Fruit fly (Drosophila melanogaster): Measurements from ENCODE around the gene CG14963.
A peak's percentile ranks its signal among the peaks of the same experiment; 100 is the strongest.

The CG14963 gene

DNA sequence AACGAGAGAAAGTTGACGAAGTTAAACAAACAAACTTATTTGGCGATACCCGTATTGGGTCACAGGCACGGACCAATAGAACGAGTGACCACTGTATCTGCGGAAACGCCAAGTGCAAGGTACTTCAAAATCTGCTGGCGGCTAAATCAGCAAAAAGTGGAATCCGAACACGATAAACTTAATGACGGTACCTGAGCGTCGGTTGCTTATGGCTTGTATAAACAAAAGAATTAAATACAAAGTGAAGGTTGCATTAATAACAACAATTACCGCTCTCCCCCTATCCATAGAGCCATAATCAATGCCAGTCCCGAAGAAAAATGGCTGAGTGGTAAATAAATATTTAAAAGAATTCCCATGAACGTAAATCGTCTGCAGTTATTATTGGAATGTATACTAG is 47.8 kb downstream of the CG14963 start:
- TF ChIP-seq ATbp (GFP tag; optimal IDR thresholded peaks at IDR 0.05) (no peak), Med (GFP tag) (peak; percentile 66), grau (tag; optimal IDR thresholded peaks at IDR 0.05) (peak; percentile 45), Oaz (GFP tag; IDR thresholded peaks at IDR 0.05) (0 out of 2 replicates have a peak, but pooled peaks have one; percentile 16)

DNA sequence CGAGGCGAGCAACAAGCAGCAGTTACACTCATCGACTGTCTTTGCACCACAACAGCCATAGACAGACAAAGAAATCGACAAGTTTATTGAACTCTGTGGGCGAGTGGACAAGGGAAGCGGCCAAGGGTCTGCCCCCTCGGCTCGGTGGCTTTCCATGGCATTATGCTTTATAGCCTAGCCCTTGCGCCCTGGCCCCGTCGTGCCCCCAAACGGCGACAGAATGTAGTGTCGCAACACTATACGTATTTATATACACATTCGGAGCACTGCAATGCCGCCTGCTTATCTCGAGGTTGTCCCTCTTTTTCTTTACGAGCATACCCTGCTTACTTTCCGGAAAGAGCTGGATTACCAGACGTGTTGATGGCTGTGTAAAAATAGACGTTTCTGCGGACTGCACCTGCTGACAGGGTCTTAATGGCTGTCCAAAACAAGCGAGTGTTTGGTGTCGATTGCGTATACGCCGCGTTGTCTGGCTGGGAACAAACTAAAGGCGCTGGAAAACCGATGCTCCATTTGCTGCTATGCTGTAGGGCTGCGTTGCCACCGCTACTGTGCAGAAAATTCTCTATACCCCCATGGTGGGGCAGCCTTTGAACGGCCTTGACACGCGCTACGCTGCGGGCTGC is 49.5 kb downstream of the CG14963 start:
- TF ChIP-seq H2.0 (GFP tag; IDR thresholded peaks at IDR 0.05) (no peak), zen2 (GFP tag; IDR thresholded peaks at IDR 0.05; ENCODE audit: partially characterized antibody) (no peak), insv (GFP tag; optimal IDR thresholded peaks at IDR 0.05) (no peak), CG12071 (GFP tag; optimal IDR thresholded peaks at IDR 0.05) (no peak), nom (GFP tag; optimal IDR thresholded peaks at IDR 0.05) (no peak), hb (GFP tag; IDR thresholded peaks at IDR 0.05; ENCODE audit: partially characterized antibody) (no peak), CG7745 (tag; optimal IDR thresholded peaks at IDR 0.05) (no peak), CG3065 (GFP tag; optimal IDR thresholded peaks at IDR 0.05) (no peak), HmgD (GFP tag; optimal IDR thresholded peaks at IDR 0.05) (no peak), ara (GFP tag; IDR thresholded peaks at IDR 0.05) (0 out of 2 replicates have a peak, but pooled peaks have one; percentile 8), az2 (GFP tag; optimal IDR thresholded peaks at IDR 0.05) (no peak), CG13624 (GFP tag; optimal IDR thresholded peaks at IDR 0.05) (no peak), CG10321 (GFP tag; IDR thresholded peaks at IDR 0.05) (no peak), corto (GFP tag; optimal IDR thresholded peaks at IDR 0.05) (no peak), Fer1 (GFP tag; optimal IDR thresholded peaks at IDR 0.05) (peak; percentile 14), CG10462 (GFP tag; optimal IDR thresholded peaks at IDR 0.05) (no peak), Doc3 (GFP tag; IDR thresholded peaks at IDR 0.05; ENCODE audit: partially characterized antibody) (no peak), cg (GFP tag; optimal IDR thresholded peaks at IDR 0.05) (no peak), ERR (GFP tag; optimal IDR thresholded peaks at IDR 0.05) (no peak), inv (GFP tag; IDR thresholded peaks at IDR 0.05; ENCODE audit: partially characterized antibody) (no peak), Mad (GFP tag; optimal IDR thresholded peaks at IDR 0.05) (no peak), CG13424 (tag; optimal IDR thresholded peaks at IDR 0.05) (no peak), Dp (GFP tag; optimal IDR thresholded peaks at IDR 0.05) (no peak), pan (optimal IDR thresholded peaks at IDR 0.05) (no peak), pan (GFP tag; optimal IDR thresholded peaks at IDR 0.05 in 1 of 2, IDR thresholded peaks at IDR 0.05 in 1 of 2) (peak in 1 of 2 experiments; percentile 13), chinmo (GFP tag; IDR thresholded peaks at IDR 0.05; ENCODE audit: partially characterized antibody) (0 out of 4 replicates have a peak, but pooled peaks have one; percentile 42), Dip3 (GFP tag; optimal IDR thresholded peaks at IDR 0.05) (no peak), Hr51 (GFP tag; optimal IDR thresholded peaks at IDR 0.05) (no peak), Poxn (GFP tag; IDR thresholded peaks at IDR 0.05) (no peak), jumu (GFP tag; optimal IDR thresholded peaks at IDR 0.05) (no peak), sob (GFP tag; IDR thresholded peaks at IDR 0.05) (no peak), kay (GFP tag; optimal IDR thresholded peaks at IDR 0.05) (no peak), CG4404 (GFP tag; IDR thresholded peaks at IDR 0.05) (no peak), gt (GFP tag; IDR thresholded peaks at IDR 0.05) (no peak), grau (tag; optimal IDR thresholded peaks at IDR 0.05) (no peak), luna (GFP tag; optimal IDR thresholded peaks at IDR 0.05) (no peak), CG9932 (GFP tag; IDR thresholded peaks at IDR 0.05) (no peak), CG2875 (GFP tag; optimal IDR thresholded peaks at IDR 0.05) (no peak), sug (tag; optimal IDR thresholded peaks at IDR 0.05) (peak; percentile 73), Jarid2 (GFP tag; optimal IDR thresholded peaks at IDR 0.05) (no peak), nerfin-2 (GFP tag; IDR thresholded peaks at IDR 0.05; ENCODE audit: partially characterized antibody) (no peak), oc (tag; optimal IDR thresholded peaks at IDR 0.05) (no peak), trem (tag; optimal IDR thresholded peaks at IDR 0.05) (no peak), CG4424 (GFP tag; optimal IDR thresholded peaks at IDR 0.05) (no peak), CG12769 (tag; optimal IDR thresholded peaks at IDR 0.05) (peak; percentile 57)
